Worm (Caenorhabditis elegans) whole organism, L1 larva: Measurements from ENCODE around the gene meg-3.

Source experiments
- C04F5.9 ChIP-seq: sonication (generic microtip); optimal IDR thresholded peaks from 2 replicates; lab custom pipeline; 2016; ENCODE audit warnings: missing genetic modification characterization, missing compliant biosample characterization
- C16A3.4 ChIP-seq: fragments of 150-350 bp; optimal IDR thresholded peaks from 2 replicates; lab custom pipeline; 2014; ENCODE audit warnings: missing biosample characterization, missing genetic modification characterization
- ama-1 ChIP-seq: fragments of 150-350 bp; optimal IDR thresholded peaks from 2 replicates; lab custom pipeline; 2014
- ceh-82 ChIP-seq, 3 experiments: fragments of 150-350 bp in 1 of 3; sonication (generic microtip) in 2 of 3; optimal IDR thresholded peaks; 2 replicates each; lab custom pipeline; 2014 to 2017; ENCODE audit warnings: missing biosample characterization in 3 of 3, missing genetic modification characterization in 3 of 3
- egl-27 ChIP-seq, 2 experiments: fragments of 150-350 bp in 1 of 2; sonication (generic microtip); optimal IDR thresholded peaks; 3 replicates each; lab custom pipeline; 2017 to 2018; ENCODE audit warnings: missing biosample characterization in 2 of 2, missing genetic modification characterization in 2 of 2, missing genetic modification reagents in 2 of 2
- elt-3 ChIP-seq, 6 experiments: fragments of 150-350 bp in 1 of 6; sonication (generic microtip); optimal IDR thresholded peaks; 2 replicates each; lab custom pipeline; 2017 to 2018; ENCODE audit warnings: missing biosample characterization in 6 of 6, missing genetic modification characterization in 6 of 6, inconsistent platforms in 1 of 6
- nhr-76 ChIP-seq: sonication (generic microtip); optimal IDR thresholded peaks from 2 replicates; lab custom pipeline; 2017; ENCODE audit warnings: missing biosample characterization, missing genetic modification characterization
- nhr-77 ChIP-seq: fragments of 150-350 bp; optimal IDR thresholded peaks from 2 replicates; lab custom pipeline; 2014; ENCODE audit warnings: missing biosample characterization, missing genetic modification characterization
- nhr-84 ChIP-seq: sonication (generic microtip); optimal IDR thresholded peaks from 2 replicates; lab custom pipeline; 2017; ENCODE audit warnings: missing biosample characterization, missing genetic modification characterization
- snu-23 ChIP-seq: sonication (generic microtip); optimal IDR thresholded peaks from 2 replicates; lab custom pipeline; 2016; ENCODE audit warnings: missing genetic modification characterization, missing compliant biosample characterization
- sup-37 ChIP-seq: fragments of 200-800 bp; sonication (Bioruptor generic); optimal IDR thresholded peaks from 2 replicates; lab custom pipeline; 2018; ENCODE audit warnings: mild to moderate bottlenecking, missing genetic modification characterization, missing compliant biosample characterization
- unc-30 ChIP-seq: sonication (generic microtip); optimal IDR thresholded peaks from 2 replicates; lab custom pipeline; 2017; ENCODE audit warnings: missing biosample characterization, missing genetic modification characterization
- ztf-11 ChIP-seq, 2 experiments: sonication (generic microtip); optimal IDR thresholded peaks; 2 replicates each; lab custom pipeline; 2016 to 2017; ENCODE audit warnings: missing genetic modification characterization in 2 of 2, missing biosample characterization in 1 of 2, missing compliant biosample characterization in 1 of 2

DNA sequence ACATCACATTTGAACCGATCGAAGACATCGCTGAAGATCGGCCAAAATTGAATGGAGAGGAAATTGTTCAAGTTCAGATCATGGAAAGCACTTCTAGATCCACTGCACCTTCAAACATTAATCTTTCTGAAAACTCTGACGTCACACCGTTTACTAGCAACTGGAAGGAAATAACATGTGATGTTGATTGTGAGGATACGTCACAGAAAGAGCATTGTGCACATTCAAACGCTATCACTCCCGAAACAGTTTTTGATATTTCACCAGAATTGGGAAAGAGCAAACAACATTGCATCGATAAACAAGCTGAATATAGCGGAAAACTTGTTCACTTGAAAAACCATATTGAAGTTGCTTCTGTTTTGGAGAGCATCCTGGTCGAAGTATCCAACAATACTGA lies 32.2 kb upstream of the meg-3 start:
- TF ChIP-seq nhr-77 (tag; lab: Kevin White, UChicago): no peak
- TF ChIP-seq elt-3 (tag; optimal IDR thresholded peaks at IDR 0.05; lab: Kevin White, UChicago): no peak
- TF ChIP-seq sup-37 (GFP tag; lab: Kevin White, UChicago): no peak
- TF ChIP-seq snu-23 (GFP tag; lab: Kevin White, UChicago): no peak
- TF ChIP-seq egl-27 (tag; optimal IDR thresholded peaks at IDR 0.05; lab: Kevin White, UChicago): no peak
- TF ChIP-seq unc-30: no peak
- TF ChIP-seq C16A3.4: no peak
- no peak for TF ChIP-seq ama-1 (lab: Kevin White, UChicago)
- TF ChIP-seq C04F5.9 (tag; lab: Kevin White, UChicago): no peak
- TF ChIP-seq nhr-76: no peak
- TF ChIP-seq ztf-11 (tag; optimal IDR thresholded peaks at IDR 0.05; lab: Kevin White, UChicago): no peak
- no peak for TF ChIP-seq ceh-82 (tag; optimal IDR thresholded peaks at IDR 0.05; lab: Kevin White, UChicago)
- TF ChIP-seq nhr-84 (tag; lab: Kevin White, UChicago): no peak
